Worm (Caenorhabditis elegans) whole organism, late embryonic: ENCODE data around the gene R05H10.7.

Source experiments
- C38D4.7 ChIP-seq: fragments of 200-800 bp; sonication (Bioruptor generic); optimal IDR thresholded peaks from 2 replicates; lab custom pipeline; 2018; ENCODE audit warnings: mild to moderate bottlenecking, missing genetic modification characterization, moderate library complexity, missing compliant biosample characterization
- K02D7.2 ChIP-seq: sonication (generic microtip); optimal IDR thresholded peaks from 2 replicates; lab custom pipeline; 2017; ENCODE audit warnings: mild to moderate bottlenecking, missing genetic modification characterization, missing compliant biosample characterization
- Y22D7AL.16 ChIP-seq: sonication (generic microtip); optimal IDR thresholded peaks from 2 replicates; lab custom pipeline; 2016; ENCODE audit warnings: missing genetic modification characterization, missing compliant biosample characterization
- ceh-18 ChIP-seq: sonication (generic microtip); optimal IDR thresholded peaks from 2 replicates; lab custom pipeline; 2016; ENCODE audit warnings: missing genetic modification characterization, missing compliant biosample characterization
- ceh-22 ChIP-seq: sonication (generic microtip); optimal IDR thresholded peaks from 2 replicates; lab custom pipeline; 2017; ENCODE audit warnings: missing biosample characterization, missing genetic modification characterization
- ceh-34 ChIP-seq: sonication (generic microtip); optimal IDR thresholded peaks from 2 replicates; lab custom pipeline; 2016; ENCODE audit warnings: mild to moderate bottlenecking, missing genetic modification characterization, missing compliant biosample characterization
- ceh-6 ChIP-seq: fragments of 200-800 bp; sonication (Bioruptor generic); optimal IDR thresholded peaks from 2 replicates; lab custom pipeline; 2018; ENCODE audit warnings: mild to moderate bottlenecking, missing genetic modification characterization, missing compliant biosample characterization
- ceh-9 ChIP-seq: sonication (generic microtip); optimal IDR thresholded peaks from 2 replicates; lab custom pipeline; 2016; ENCODE audit warnings: mild to moderate bottlenecking, missing genetic modification characterization, inconsistent platforms, missing compliant biosample characterization
- dve-1 ChIP-seq: sonication (generic microtip); optimal IDR thresholded peaks from 2 replicates; lab custom pipeline; 2017; ENCODE audit warnings: antibody characterized with exemption, mild to moderate bottlenecking, missing genetic modification characterization, missing compliant biosample characterization
- elt-4 ChIP-seq: sonication (generic microtip); optimal IDR thresholded peaks from 2 replicates; lab custom pipeline; 2016; ENCODE audit warnings: missing genetic modification characterization, missing compliant biosample characterization
- ets-4 ChIP-seq: sonication (generic microtip); optimal IDR thresholded peaks from 2 replicates; lab custom pipeline; 2016; ENCODE audit warnings: missing genetic modification characterization, missing compliant biosample characterization
- fkh-10 ChIP-seq: fragments of 150-350 bp; optimal IDR thresholded peaks from 2 replicates; lab custom pipeline; 2014; ENCODE audit warnings: missing biosample characterization, missing genetic modification reagents, missing genetic modification characterization
- gmeb-2 ChIP-seq: sonication (generic microtip); optimal IDR thresholded peaks from 2 replicates; lab custom pipeline; 2016; ENCODE audit warnings: missing genetic modification characterization, inconsistent platforms, missing compliant biosample characterization
- hlh-13 ChIP-seq: fragments of 200-800 bp; sonication (Bioruptor generic); optimal IDR thresholded peaks from 2 replicates; lab custom pipeline; 2018; ENCODE audit warnings: mild to moderate bottlenecking, missing genetic modification characterization, missing compliant biosample characterization
- hlh-30 ChIP-seq: sonication (generic microtip); optimal IDR thresholded peaks from 2 replicates; lab custom pipeline; 2017; ENCODE audit warnings: antibody characterized with exemption, missing genetic modification characterization, missing compliant biosample characterization; ENCODE audit not compliant: insufficient read depth
- hlh-8 ChIP-seq: sonication (generic microtip); optimal IDR thresholded peaks from 2 replicates; lab custom pipeline; 2016; ENCODE audit warnings: missing genotype, missing genetic modification characterization, missing compliant biosample characterization
- lim-6 ChIP-seq: sonication (generic microtip); optimal IDR thresholded peaks from 2 replicates; lab custom pipeline; 2016; ENCODE audit warnings: missing genetic modification characterization, missing compliant biosample characterization
- lin-11 ChIP-seq: fragments of 200-800 bp; sonication (Bioruptor generic); optimal IDR thresholded peaks from 2 replicates; lab custom pipeline; 2018; ENCODE audit warnings: mild to moderate bottlenecking, missing genetic modification characterization, missing compliant biosample characterization
- madf-2 ChIP-seq: sonication (generic microtip); optimal IDR thresholded peaks from 2 replicates; lab custom pipeline; 2017; ENCODE audit warnings: missing genetic modification characterization, missing compliant biosample characterization
- nfya-1 ChIP-seq: sonication (generic microtip); optimal IDR thresholded peaks from 2 replicates; lab custom pipeline; 2017; ENCODE audit warnings: missing genetic modification characterization, mild to moderate bottlenecking, missing compliant biosample characterization, antibody characterized with exemption, moderate library complexity
- nhr-11 ChIP-seq: fragments of 150-350 bp; optimal IDR thresholded peaks from 2 replicates; lab custom pipeline; 2014; ENCODE audit warnings: missing biosample characterization, missing genetic modification characterization
- npax-4 ChIP-seq: sonication (generic microtip); optimal IDR thresholded peaks from 2 replicates; lab custom pipeline; 2016; ENCODE audit warnings: missing genetic modification characterization, missing compliant biosample characterization
- odd-2 ChIP-seq: sonication (generic microtip); optimal IDR thresholded peaks from 2 replicates; lab custom pipeline; 2017; ENCODE audit warnings: antibody characterized with exemption, mild to moderate bottlenecking, missing genetic modification characterization, missing compliant biosample characterization
- pag-3 ChIP-seq: sonication (generic microtip); optimal IDR thresholded peaks from 2 replicates; lab custom pipeline; 2016; ENCODE audit warnings: missing compliant biosample characterization, missing genetic modification characterization, borderline replicate concordance
- pat-9 ChIP-seq: fragments of 200-800 bp; sonication (Bioruptor generic); optimal IDR thresholded peaks from 2 replicates; lab custom pipeline; 2018; ENCODE audit warnings: mild to moderate bottlenecking, missing genetic modification characterization, moderate library complexity, missing compliant biosample characterization
- pha-2 ChIP-seq: sonication (generic microtip); optimal IDR thresholded peaks from 2 replicates; lab custom pipeline; 2017; ENCODE audit warnings: mild to moderate bottlenecking, missing genetic modification characterization, missing compliant biosample characterization
- pha-4 ChIP-seq: fragments of 150-350 bp; optimal IDR thresholded peaks from 2 replicates; lab custom pipeline; 2018; ENCODE audit warnings: missing biosample characterization, missing genetic modification reagents, missing genetic modification characterization
- pros-1 ChIP-seq: fragments of 150-350 bp; optimal IDR thresholded peaks from 2 replicates; lab custom pipeline; 2014; ENCODE audit warnings: missing biosample characterization, missing genetic modification reagents, missing genetic modification characterization
- ref-2 ChIP-seq: sonication (generic microtip); optimal IDR thresholded peaks from 2 replicates; lab custom pipeline; 2016; ENCODE audit warnings: missing genetic modification characterization, missing compliant biosample characterization
- rnt-1 ChIP-seq: sonication (generic microtip); optimal IDR thresholded peaks from 2 replicates; lab custom pipeline; 2016; ENCODE audit warnings: missing genetic modification characterization, missing compliant biosample characterization
- sdc-2 ChIP-seq: sonication (generic microtip); optimal IDR thresholded peaks from 2 replicates; lab custom pipeline; 2016; ENCODE audit warnings: missing genotype, missing genetic modification characterization, missing compliant biosample characterization
- sox-2 ChIP-seq: fragments of 200-800 bp; sonication (Bioruptor generic); IDR thresholded peaks from 2 replicates; pipeline ENCODE4 v1.3.6; 2022; ENCODE audit warnings: missing genetic modification reagents, missing genetic modification characterization, missing compliant biosample characterization
- sox-4 ChIP-seq: sonication (generic microtip); optimal IDR thresholded peaks from 2 replicates; lab custom pipeline; 2017; ENCODE audit warnings: mild to moderate bottlenecking, missing genetic modification characterization, inconsistent platforms, missing compliant biosample characterization
- tbx-7 ChIP-seq: sonication (generic microtip); optimal IDR thresholded peaks from 2 replicates; lab custom pipeline; 2016; ENCODE audit warnings: missing genotype, missing genetic modification characterization, missing compliant biosample characterization
- unc-3 ChIP-seq, 2 experiments: fragments of 200-800 bp in 1 of 2; sonication (Bioruptor generic) in 1 of 2; sonication (generic microtip) in 1 of 2; conservative IDR thresholded peaks in 1 of 2; optimal IDR thresholded peaks in 1 of 2; 2 replicates each; pipeline versions ENCODE4 v1.3.6 to Lab custom; 2016 to 2022; ENCODE audit warnings: missing compliant biosample characterization in 2 of 2, missing genetic modification characterization in 2 of 2, missing genetic modification reagents in 1 of 2
- unc-42 ChIP-seq: sonication (generic microtip); optimal IDR thresholded peaks from 2 replicates; lab custom pipeline; 2016; ENCODE audit warnings: missing genotype, missing genetic modification characterization, missing compliant biosample characterization
- unc-55 ChIP-seq: sonication (generic microtip); optimal IDR thresholded peaks from 2 replicates; lab custom pipeline; 2017; ENCODE audit warnings: missing biosample characterization, missing genetic modification reagents, missing genetic modification characterization
- zip-5 ChIP-seq: sonication (generic microtip); optimal IDR thresholded peaks from 2 replicates; lab custom pipeline; 2016; ENCODE audit warnings: missing genetic modification characterization, missing compliant biosample characterization
- ztf-16 ChIP-seq: sonication (generic microtip); optimal IDR thresholded peaks from 2 replicates; lab custom pipeline; 2017; ENCODE audit warnings: missing genetic modification characterization, missing compliant biosample characterization

R05H10.7 gene

DNA sequence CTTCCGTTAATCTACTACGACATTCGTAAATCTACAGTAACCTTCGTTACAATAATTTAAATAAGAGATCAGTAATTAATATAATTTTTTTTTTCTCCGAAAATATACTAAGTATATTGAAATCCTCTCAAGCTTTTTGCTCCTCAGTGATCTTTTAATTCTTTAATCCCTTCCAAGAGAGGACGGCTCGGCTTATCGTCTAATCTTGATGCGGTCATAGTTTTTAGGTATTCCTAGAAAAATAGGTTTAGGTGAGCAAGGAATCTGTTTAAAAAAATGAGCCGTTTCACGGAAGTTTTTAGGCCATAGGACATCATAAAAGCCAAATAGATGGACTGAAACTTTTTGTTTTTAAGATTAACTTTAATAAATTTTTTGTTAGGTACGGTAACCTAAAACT, 23.3 kb upstream of the R05H10.7 start:
- TF ChIP-seq nhr-11 (tag; lab: Kevin White, UChicago): no peak
- TF ChIP-seq gmeb-2 (tag; lab: Kevin White, UChicago): no peak
- TF ChIP-seq sdc-2 (tag; lab: Kevin White, UChicago): no peak
- TF ChIP-seq fkh-10 (GFP tag; lab: Kevin White, UChicago): no peak
- TF ChIP-seq pha-4 (tag; lab: Kevin White, UChicago): no peak
- TF ChIP-seq madf-2: no peak
- no peak for TF ChIP-seq ztf-16 (tag; lab: Kevin White, UChicago)
- TF ChIP-seq odd-2 (tag; lab: Kevin White, UChicago): no peak
- no peak for TF ChIP-seq pat-9 (tag; lab: Kevin White, UChicago)
- no peak for TF ChIP-seq tbx-7 (tag; lab: Kevin White, UChicago)
- TF ChIP-seq rnt-1 (tag; lab: Kevin White, UChicago): no peak
- TF ChIP-seq ceh-22: no peak
- no peak for TF ChIP-seq pros-1
- no peak for TF ChIP-seq dve-1 (tag; lab: Kevin White, UChicago)
- no peak for TF ChIP-seq K02D7.2 (tag; lab: Kevin White, UChicago)
- no peak for TF ChIP-seq hlh-8
- TF ChIP-seq nfya-1 (tag; lab: Kevin White, UChicago): no peak
- TF ChIP-seq hlh-13 (GFP tag; lab: Kevin White, UChicago): no peak
- no peak for TF ChIP-seq pha-2
- TF ChIP-seq, all 69 proteins: peak for 0

ce11 chrII:14838596-14839215, 16.6 kb upstream of the R05H10.7 start:
- TF ChIP-seq rnt-1 (tag; lab: Kevin White, UChicago): no peak

- TF ChIP-seq hlh-13 (GFP tag; lab: Kevin White, UChicago) (no peak), ceh-9 (tag; lab: Kevin White, UChicago) (no peak), dve-1 (tag; lab: Kevin White, UChicago) (no peak), madf-2 (no peak), nhr-11 (tag; lab: Kevin White, UChicago) (no peak), sox-4 (tag; lab: Kevin White, UChicago) (no peak), ref-2 (no peak), lin-11 (tag; lab: Kevin White, UChicago) (no peak), hlh-30 (no peak), unc-42 (tag; lab: Kevin White, UChicago) (no peak), pha-2 (no peak), ceh-18 (tag; lab: Kevin White, UChicago) (no peak), sox-2 (GFP tag; lab: Robert Waterston, UW) (no peak), npax-4 (tag; lab: Kevin White, UChicago) (no peak), pag-3 (tag; lab: Kevin White, UChicago) (no peak), K02D7.2 (tag; lab: Kevin White, UChicago) (no peak), gmeb-2 (tag; lab: Kevin White, UChicago) (no peak)
Observed at ce11 chrII:14841253-14841652, 14.1 kb upstream of the R05H10.7 start.

ce11 chrII:14843016-14843415, 12.3 kb upstream of the R05H10.7 start, which contains the start of gene cdh-7:
Gene cdh-7, plus strand, starts transcription at chrII:14843229.
- TF ChIP-seq ets-4 (tag; lab: Kevin White, UChicago): no peak
- TF ChIP-seq sox-4 (tag; lab: Kevin White, UChicago): no peak
- TF ChIP-seq unc-3 (GFP tag; conservative IDR thresholded peaks at IDR 0.05; lab: Robert Waterston, UW): no peak
- TF ChIP-seq unc-3 (tag; optimal IDR thresholded peaks at IDR 0.05; lab: Kevin White, UChicago): no peak
- no peak for TF ChIP-seq lim-6 (tag; lab: Kevin White, UChicago)
- no peak for TF ChIP-seq unc-42 (tag; lab: Kevin White, UChicago)
- TF ChIP-seq zip-5 (tag; lab: Kevin White, UChicago): no peak
- TF ChIP-seq lin-11 (tag; lab: Kevin White, UChicago): no peak
- no peak for TF ChIP-seq Y22D7AL.16 (tag; lab: Kevin White, UChicago)
- no peak for TF ChIP-seq tbx-7 (tag; lab: Kevin White, UChicago)
- TF ChIP-seq ceh-34 (tag; lab: Kevin White, UChicago): no peak
- no peak for TF ChIP-seq C38D4.7
- no peak for TF ChIP-seq unc-55 (GFP tag; lab: Kevin White, UChicago)
- TF ChIP-seq elt-4: no peak
- no peak for TF ChIP-seq ceh-6 (GFP tag; lab: Kevin White, UChicago)
- TF ChIP-seq, all 69 proteins: peak for 0
